Worm (Caenorhabditis elegans): ENCODE measurements around the gene plc-2.

- TF ChIP-seq mep-1 (tag; optimal IDR thresholded peaks at IDR 0.05) = peak; percentile 63
- no peak for TF ChIP-seq unc-39 (tag; optimal IDR thresholded peaks at IDR 0.05)
- TF ChIP-seq lin-32 (GFP tag; optimal IDR thresholded peaks at IDR 0.05) = no peak
- TF ChIP-seq ztf-11 (tag; optimal IDR thresholded peaks at IDR 0.05) = no peak
- no peak for TF ChIP-seq mls-2 (tag; optimal IDR thresholded peaks at IDR 0.05)
- TF ChIP-seq nhr-76 (tag; optimal IDR thresholded peaks at IDR 0.05) = no peak
- TF ChIP-seq sptf-1 (tag; optimal IDR thresholded peaks at IDR 0.05) = no peak
- no peak for TF ChIP-seq snpc-4 (tag; optimal IDR thresholded peaks at IDR 0.05)
- peak; percentile 73 for TF ChIP-seq pha-4 (tag; optimal IDR thresholded peaks at IDR 0.05)
Observed at ce11 chrV:15143798-15144197, 48.6 kb upstream of the plc-2 start, which contains the start of gene K08F9.4.
